Worm (Caenorhabditis elegans) whole organism, late embryonic: Measurements from ENCODE around the gene pbo-4.

ENCODE experiments used
- dve-1 ChIP-seq: sonication (generic microtip); optimal IDR thresholded peaks from 2 replicates; lab custom pipeline; 2017; ENCODE audit warnings: antibody characterized with exemption, mild to moderate bottlenecking, missing genetic modification characterization, missing compliant biosample characterization
- ets-4 ChIP-seq: sonication (generic microtip); optimal IDR thresholded peaks from 2 replicates; lab custom pipeline; 2016; ENCODE audit warnings: missing genetic modification characterization, missing compliant biosample characterization
- fkh-10 ChIP-seq: fragments of 150-350 bp; optimal IDR thresholded peaks from 2 replicates; lab custom pipeline; 2014; ENCODE audit warnings: missing biosample characterization, missing genetic modification reagents, missing genetic modification characterization
- hlh-30 ChIP-seq: sonication (generic microtip); optimal IDR thresholded peaks from 2 replicates; lab custom pipeline; 2017; ENCODE audit warnings: antibody characterized with exemption, missing genetic modification characterization, missing compliant biosample characterization; ENCODE audit not compliant: insufficient read depth
- syd-9 ChIP-seq: sonication (generic microtip); optimal IDR thresholded peaks from 2 replicates; lab custom pipeline; 2016; ENCODE audit warnings: mild to moderate bottlenecking, missing genetic modification characterization, moderate library complexity, missing compliant biosample characterization
- unc-55 ChIP-seq: sonication (generic microtip); optimal IDR thresholded peaks from 2 replicates; lab custom pipeline; 2017; ENCODE audit warnings: missing biosample characterization, missing genetic modification reagents, missing genetic modification characterization

DNA sequence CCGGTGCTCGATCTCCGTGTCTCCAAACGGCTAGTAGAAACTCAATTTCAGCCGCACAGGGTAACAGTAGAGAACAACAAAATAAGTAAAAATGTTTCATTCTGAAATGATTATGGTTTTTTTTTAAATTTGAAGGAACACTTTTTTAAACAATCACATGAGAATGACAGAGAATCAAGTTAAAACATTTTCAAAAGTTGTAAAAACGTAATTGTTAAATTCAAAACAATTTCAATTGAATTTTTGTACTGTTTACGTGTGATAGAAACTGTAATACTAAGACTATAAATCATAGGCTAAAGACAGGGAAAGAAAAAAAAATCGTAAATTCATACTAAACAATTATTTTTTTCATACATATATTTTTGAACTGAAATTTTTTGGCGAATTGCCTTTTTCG lies 12.7 kb upstream of the pbo-4 start, which contains the start of gene pho-7:
- no peak for TF ChIP-seq hlh-30 (tag; lab: Kevin White, UChicago)
- no peak for TF ChIP-seq fkh-10 (GFP tag; lab: Kevin White, UChicago)
- TF ChIP-seq ets-4 (tag; lab: Kevin White, UChicago), result no peak
- TF ChIP-seq syd-9 (tag; lab: Kevin White, UChicago), result no peak
- no peak for TF ChIP-seq dve-1 (tag; lab: Kevin White, UChicago)
- TF ChIP-seq unc-55 (GFP tag; lab: Kevin White, UChicago), result no peak
